Worm (Caenorhabditis elegans): ENCODE results near the gene dbl-1.

The dbl-1 gene

DNA sequence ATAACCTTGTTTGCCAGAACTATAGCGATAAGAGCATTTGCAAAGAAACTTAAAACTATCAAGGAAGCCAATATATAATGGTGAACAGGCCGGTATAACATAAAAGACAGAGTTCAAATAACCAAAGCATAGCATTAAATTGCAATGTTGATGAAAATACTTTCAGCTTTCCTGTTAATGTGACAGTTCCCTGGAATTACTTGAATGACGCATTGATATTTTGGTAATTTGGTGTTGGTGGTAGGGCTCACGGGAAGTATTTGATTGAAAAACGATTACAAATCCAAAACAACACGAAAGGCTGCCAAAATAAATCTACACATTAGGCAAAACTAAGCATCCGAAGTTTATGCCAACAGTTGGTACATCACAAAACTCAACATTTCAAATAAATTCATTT, 51.0 kb downstream of the dbl-1 start, which contains the start of gene dmsr-16:
Gene dmsr-16 (minus strand): TSS at position 101 of the 400 bp plus-strand sequence.
- no peak for TF ChIP-seq skn-1 (tag; optimal IDR thresholded peaks at IDR 0.05)
- no peak for TF ChIP-seq lin-1 (GFP tag; IDR thresholded peaks at IDR 0.05)
- TF ChIP-seq unc-62 (GFP tag; optimal IDR thresholded peaks at IDR 0.05 in 1 of 2), result peak in 1 of 2 experiments; percentile 34
- TF ChIP-seq unc-62 (tag; optimal IDR thresholded peaks at IDR 0.05), result no peak
- no peak for TF ChIP-seq duxl-1 (tag; optimal IDR thresholded peaks at IDR 0.05; ENCODE audit: poor library complexity)
